Worm (Caenorhabditis elegans): ENCODE results near the gene F07E5.5.
"Not testable (repeated sequence)": the region's sequence is repeated elsewhere in the genome, so short reads cannot be mapped to it uniquely, and the experiment has no call there.

ce11 chrII:2032282-2032681 lies 26.6 kb downstream of the F07E5.5 start, which contains the start of gene btb-4:
- TF ChIP-seq tra-4 (tag; optimal IDR thresholded peaks at IDR 0.05); flt-1 (GFP tag; IDR thresholded peaks at IDR 0.05); sea-1 (GFP tag; conservative IDR thresholded peaks at IDR 0.05); ama-1 (optimal IDR thresholded peaks at IDR 0.05); B0310.2 (tag; optimal IDR thresholded peaks at IDR 0.05); F13C5.2 (tag; optimal IDR thresholded peaks at IDR 0.05); ets-7 (tag; optimal IDR thresholded peaks at IDR 0.05): not testable (repeated sequence)

Measured in whole organism, early embryonic.